Fruit fly (Drosophila melanogaster) whole organism, embryonic: ENCODE data around the gene CG7227.

Source experiments
- CG10209 ChIP-seq: fragments of 200-800 bp; sonication (Bioruptor generic); optimal IDR thresholded peaks from 3 replicates; lab custom pipeline; 2017; ENCODE audit warnings: missing biosample characterization, mild to moderate bottlenecking, missing genetic modification characterization, missing genetic modification reagents
- CG10366 ChIP-seq: fragments of 200-800 bp; sonication (Bioruptor generic); IDR thresholded peaks from 2 replicates; pipeline ENCODE4 v1.3.6; 2022; ENCODE audit warnings: missing biosample characterization, missing genetic modification characterization
- CG10462 ChIP-seq: fragments of 200-800 bp; sonication (Bioruptor generic); optimal IDR thresholded peaks from 2 replicates; lab custom pipeline; 2016; ENCODE audit warnings: missing biosample characterization, missing genetic modification characterization
- CG12219 ChIP-seq: fragments of 200-800 bp; sonication (Bioruptor generic); optimal IDR thresholded peaks from 3 replicates; lab custom pipeline; 2018; ENCODE audit warnings: missing biosample characterization, mild to moderate bottlenecking, missing genetic modification characterization
- CG12744 ChIP-seq: fragments of 200-800 bp; sonication (Bioruptor generic); optimal IDR thresholded peaks from 2 replicates; lab custom pipeline; 2016; ENCODE audit warnings: missing biosample characterization, missing genetic modification characterization
- CG17568 ChIP-seq: fragments of 200-800 bp; sonication (Bioruptor generic); optimal IDR thresholded peaks from 2 replicates; lab custom pipeline; 2018; ENCODE audit warnings: missing biosample characterization, mild to moderate bottlenecking, missing genetic modification characterization, moderate library complexity
- CG31441 ChIP-seq: fragments of 200-800 bp; sonication (Bioruptor generic); IDR thresholded peaks from 2 replicates; pipeline ENCODE4 v1.3.6; 2022; ENCODE audit warnings: missing biosample characterization, missing genetic modification characterization
- CG32532 ChIP-seq: fragments of 200-800 bp; sonication (Bioruptor generic); IDR thresholded peaks from 2 replicates; pipeline ENCODE4 v1.3.6; 2022; ENCODE audit warnings: missing biosample characterization, missing genetic modification characterization
- CG34224 ChIP-seq: fragments of 200-800 bp; sonication (Bioruptor generic); IDR thresholded peaks from 3 replicates; pipeline ENCODE4 v1.3.6; 2022; ENCODE audit warnings: missing biosample characterization, missing genetic modification characterization; ENCODE audit not compliant: partially characterized antibody
- CG3838 ChIP-seq: fragments of 200-800 bp; sonication (Bioruptor generic); optimal IDR thresholded peaks from 3 replicates; lab custom pipeline; 2016; ENCODE audit warnings: missing biosample characterization, missing genetic modification characterization
- CG4730 ChIP-seq: fragments of 200-800 bp; sonication (Bioruptor generic); IDR thresholded peaks from 2 replicates; pipeline ENCODE4 v1.3.6; 2022; ENCODE audit warnings: missing biosample characterization, missing genetic modification characterization
- CG6791 ChIP-seq: fragments of 200-800 bp; sonication (Bioruptor generic); IDR thresholded peaks from 3 replicates; pipeline ENCODE4 v1.3.6; 2022; ENCODE audit warnings: missing biosample characterization, missing genetic modification characterization; ENCODE audit not compliant: partially characterized antibody
- CG7839 ChIP-seq: fragments of 200-800 bp; sonication (Bioruptor generic); optimal IDR thresholded peaks from 3 replicates; lab custom pipeline; 2018; ENCODE audit warnings: missing biosample characterization, mild to moderate bottlenecking, missing genetic modification characterization, moderate library complexity
- CG7987 ChIP-seq: fragments of 200-800 bp; sonication (Bioruptor generic); optimal IDR thresholded peaks from 2 replicates; lab custom pipeline; 2018; ENCODE audit warnings: missing biosample characterization, mild to moderate bottlenecking, missing genetic modification characterization, moderate library complexity
- CoRest ChIP-seq: fragments of 200-800 bp; sonication (Bioruptor generic); optimal IDR thresholded peaks from 3 replicates; lab custom pipeline; 2018; ENCODE audit warnings: missing biosample characterization, mild to moderate bottlenecking, missing genetic modification characterization, moderate library complexity
- D ChIP-seq, 2 experiments: fragments of 200-800 bp in 1 of 2; fragments of >200 bp in 1 of 2; sonication (Bioruptor generic) in 1 of 2; optimal IDR thresholded peaks; 2 replicates in 1 of 2; 3 replicates in 1 of 2; lab custom pipeline; 2017; ENCODE audit warnings: mild to moderate bottlenecking in 1 of 2, missing biosample characterization in 1 of 2, missing genetic modification characterization in 1 of 2, missing genetic modification reagents in 1 of 2
- D19A ChIP-seq: fragments of 200-800 bp; optimal IDR thresholded peaks from 3 replicates; lab custom pipeline; 2019; ENCODE audit warnings: missing biosample characterization, mild to moderate bottlenecking, missing genetic modification characterization, moderate library complexity
- Deaf1 ChIP-seq: fragments of 200-800 bp; optimal IDR thresholded peaks from 3 replicates; lab custom pipeline; 2019; ENCODE audit warnings: missing biosample characterization, mild to moderate bottlenecking, missing genetic modification characterization, moderate library complexity
- Dref ChIP-seq: fragments of 200-800 bp; sonication (Bioruptor generic); IDR thresholded peaks from 2 replicates; pipeline ENCODE4 v1.3.6; 2022; ENCODE audit warnings: missing biosample characterization, missing genetic modification characterization
- HLHmδ ChIP-seq: fragments of 200-800 bp; sonication (Bioruptor generic); optimal IDR thresholded peaks from 2 replicates; lab custom pipeline; 2018; ENCODE audit warnings: missing biosample characterization, mild to moderate bottlenecking, missing genetic modification characterization, moderate library complexity
- Hr51 ChIP-seq, 2 experiments: fragments of 200-800 bp; sonication (Bioruptor generic); optimal IDR thresholded peaks; 2 replicates in 1 of 2; 3 replicates in 1 of 2; lab custom pipeline; 2016 to 2018; ENCODE audit warnings: missing biosample characterization in 2 of 2, missing genetic modification characterization in 2 of 2, mild to moderate bottlenecking in 1 of 2, moderate library complexity in 1 of 2
- Mes4 ChIP-seq: fragments of 200-800 bp; sonication (Bioruptor generic); optimal IDR thresholded peaks from 2 replicates; lab custom pipeline; 2016; ENCODE audit warnings: missing biosample characterization, missing genetic modification characterization
- Ptx1 ChIP-seq: fragments of 200-800 bp; sonication (Bioruptor generic); IDR thresholded peaks from 2 replicates; pipeline ENCODE4 v1.3.6; 2022; ENCODE audit warnings: missing biosample characterization, missing genetic modification characterization
- ase ChIP-seq: fragments of 200-800 bp; sonication (Bioruptor generic); IDR thresholded peaks from 3 replicates; pipeline ENCODE4 v1.3.6; 2022; ENCODE audit warnings: missing biosample characterization, missing genetic modification characterization
- caup ChIP-seq: fragments of 200-800 bp; sonication (Bioruptor generic); optimal IDR thresholded peaks from 3 replicates; lab custom pipeline; 2017; ENCODE audit warnings: missing biosample characterization, mild to moderate bottlenecking, missing genetic modification characterization, moderate library complexity; ENCODE audit not compliant: severe bottlenecking
- ci ChIP-seq: fragments of 200-800 bp; sonication (Bioruptor generic); IDR thresholded peaks from 3 replicates; pipeline ENCODE4 v1.3.6; 2022; ENCODE audit warnings: missing biosample characterization, missing genetic modification characterization
- danr ChIP-seq: fragments of 200-800 bp; sonication (Bioruptor generic); IDR thresholded peaks from 2 replicates; pipeline ENCODE4 v1.3.6; 2022; ENCODE audit warnings: missing biosample characterization, missing genetic modification characterization
- dimm ChIP-seq: fragments of 200-800 bp; sonication (Bioruptor generic); IDR thresholded peaks from 2 replicates; pipeline ENCODE4 v1.3.6; 2022; ENCODE audit warnings: missing biosample characterization, missing genetic modification characterization
- disco-r ChIP-seq: fragments of 200-800 bp; sonication (Bioruptor generic); optimal IDR thresholded peaks from 2 replicates; lab custom pipeline; 2016; ENCODE audit warnings: missing biosample characterization, missing genetic modification characterization
- dm ChIP-seq: fragments of 200-800 bp; sonication (Bioruptor generic); optimal IDR thresholded peaks from 3 replicates; lab custom pipeline; 2016; ENCODE audit warnings: missing biosample characterization, missing genetic modification characterization
- esg ChIP-seq: fragments of 200-800 bp; sonication (Bioruptor generic); conservative IDR thresholded peaks from 2 replicates; pipeline ENCODE4 v1.3.6; 2022; ENCODE audit warnings: missing biosample characterization, missing genetic modification characterization
- exex ChIP-seq: fragments of 200-800 bp; sonication (Bioruptor generic); optimal IDR thresholded peaks from 4 replicates; lab custom pipeline; 2018; ENCODE audit warnings: missing biosample characterization, mild to moderate bottlenecking, missing genetic modification characterization, moderate library complexity
- fd96Cb ChIP-seq: fragments of 200-800 bp; sonication (Bioruptor generic); optimal IDR thresholded peaks from 2 replicates; lab custom pipeline; 2018; ENCODE audit warnings: missing biosample characterization, mild to moderate bottlenecking, missing genetic modification characterization, moderate library complexity
- gcm ChIP-seq: fragments of 200-800 bp; sonication (Bioruptor generic); optimal IDR thresholded peaks from 2 replicates; lab custom pipeline; 2019; ENCODE audit warnings: missing biosample characterization, mild to moderate bottlenecking, missing genetic modification characterization, moderate library complexity
- ham ChIP-seq: fragments of 200-800 bp; sonication (Bioruptor generic); IDR thresholded peaks from 2 replicates; pipeline ENCODE4 v1.3.6; 2022; ENCODE audit warnings: missing biosample characterization, missing genetic modification characterization
- kah ChIP-seq: fragments of 200-800 bp; sonication (Bioruptor generic); optimal IDR thresholded peaks from 2 replicates; lab custom pipeline; 2018; ENCODE audit warnings: missing biosample characterization, mild to moderate bottlenecking, missing genetic modification characterization
- lbe ChIP-seq: fragments of 200-800 bp; sonication (Bioruptor generic); optimal IDR thresholded peaks from 2 replicates; lab custom pipeline; 2016; ENCODE audit warnings: missing biosample characterization, mild to moderate bottlenecking, missing genetic modification characterization
- maf-S ChIP-seq: fragments of 200-800 bp; sonication (Bioruptor generic); optimal IDR thresholded peaks from 2 replicates; lab custom pipeline; 2016; ENCODE audit warnings: missing biosample characterization, missing genetic modification characterization
- mirr ChIP-seq: fragments of 200-800 bp; sonication (Bioruptor generic); optimal IDR thresholded peaks from 3 replicates; lab custom pipeline; 2018; ENCODE audit warnings: missing biosample characterization, mild to moderate bottlenecking, missing genetic modification characterization
- nerfin-2 ChIP-seq: fragments of 200-800 bp; sonication (Bioruptor generic); IDR thresholded peaks from 2 replicates; pipeline ENCODE4 v1.3.6; 2022; ENCODE audit warnings: missing biosample characterization, missing genetic modification characterization; ENCODE audit not compliant: partially characterized antibody
- nom ChIP-seq: fragments of 200-800 bp; sonication (Bioruptor generic); optimal IDR thresholded peaks from 2 replicates; lab custom pipeline; 2017; ENCODE audit warnings: missing biosample characterization, missing genetic modification characterization, mild to moderate bottlenecking, moderate library complexity, missing genetic modification reagents
- pho ChIP-seq: fragments of 200-800 bp; sonication (Bioruptor generic); optimal IDR thresholded peaks from 2 replicates; lab custom pipeline; 2016; ENCODE audit warnings: missing biosample characterization, missing genetic modification characterization
- phol ChIP-seq: fragments of 200-800 bp; sonication (Bioruptor generic); optimal IDR thresholded peaks from 3 replicates; lab custom pipeline; 2018; ENCODE audit warnings: missing biosample characterization, mild to moderate bottlenecking, missing genetic modification characterization, moderate library complexity
- pros ChIP-seq: fragments of 200-800 bp; sonication (Bioruptor generic); optimal IDR thresholded peaks from 3 replicates; lab custom pipeline; 2019; ENCODE audit warnings: missing biosample characterization, mild to moderate bottlenecking, missing genetic modification characterization, moderate library complexity
- psq ChIP-seq: fragments of 200-800 bp; sonication (Bioruptor generic); optimal IDR thresholded peaks from 2 replicates; lab custom pipeline; 2017; ENCODE audit warnings: missing biosample characterization, missing genetic modification characterization
- scrt ChIP-seq: fragments of 200-800 bp; sonication (Bioruptor generic); optimal IDR thresholded peaks from 2 replicates; lab custom pipeline; 2018; ENCODE audit warnings: missing biosample characterization, mild to moderate bottlenecking, missing genetic modification characterization, moderate library complexity
- tin ChIP-seq: fragments of 200-800 bp; sonication (Bioruptor generic); optimal IDR thresholded peaks from 3 replicates; lab custom pipeline; 2016; ENCODE audit warnings: missing biosample characterization, missing genetic modification characterization
- yki ChIP-seq: fragments of >200 bp; optimal IDR thresholded peaks from 3 replicates; lab custom pipeline; 2018

CG7227 gene

dm6 chr2L:7991951-7992350, 6.0 kb downstream of the CG7227 start (continued):
- TF ChIP-seq fd96Cb (tag; lab: Kevin White, UChicago) (peak; percentile 7), CG12219 (GFP tag; lab: Kevin White, UChicago) (peak; percentile 9), Ptx1 (peak; percentile 50; the same call in 1 of the 2 replicates), CG12744 (GFP tag; lab: Kevin White, UChicago) (peak; percentile 13), yki (lab: Kevin White, UChicago) (no peak), phol (tag; lab: Kevin White, UChicago) (peak; percentile 4)

- TF ChIP-seq pros (peak; percentile 55), CG17568 (GFP tag; lab: Kevin White, UChicago) (no peak), caup (GFP tag; lab: Kevin White, UChicago) (no peak), Mes4 (GFP tag; lab: Kevin White, UChicago) (no peak), CG7839 (tag; lab: Kevin White, UChicago) (no peak), Deaf1 (tag; lab: Kevin White, UChicago) (peak; percentile 82), ase (GFP tag; lab: Robert Waterston, UW) (no peak), ham (GFP tag; lab: Robert Waterston, UW) (no peak), D19A (peak; percentile 48), psq (no peak), danr (no peak), CG34224 (GFP tag; lab: Robert Waterston, UW) (peak; percentile 32; the same call in 1 of the 3 replicates), D (optimal IDR thresholded peaks at IDR 0.05; lab: Kevin White, UChicago) (peak; percentile 61), D (GFP tag; optimal IDR thresholded peaks at IDR 0.05; lab: Kevin White, UChicago) (no peak), mirr (GFP tag; lab: Kevin White, UChicago) (no peak), yki (lab: Kevin White, UChicago) (peak; percentile 77), exex (peak; percentile 36), gcm (GFP tag; lab: Kevin White, UChicago) (peak; percentile 89), ci (GFP tag; lab: Robert Waterston, UW) (peak; percentile 40; the same call in 2 of the 3 replicates), tin (no peak), lbe (GFP tag; lab: Kevin White, UChicago) (no peak), CG6791 (peak; percentile 46; the same call in 2 of the 3 replicates), nerfin-2 (GFP tag; lab: Robert Waterston, UW) (no peak), esg (GFP tag; lab: Robert Waterston, UW) (no peak), dimm (no peak), CG31441 (GFP tag; lab: Robert Waterston, UW) (no peak), CG10462 (peak; percentile 69), CG10209 (GFP tag; lab: Kevin White, UChicago) (no peak), pho (GFP tag; lab: Kevin White, UChicago) (no peak), Hr51 (GFP tag; optimal IDR thresholded peaks at IDR 0.05; lab: Kevin White, UChicago) (no peak), disco-r (GFP tag; lab: Kevin White, UChicago) (no peak), dm (GFP tag; lab: Kevin White, UChicago) (peak; percentile 3), HLHmδ (GFP tag; lab: Kevin White, UChicago) (no peak), CoRest (tag; lab: Kevin White, UChicago) (no peak), CG4730 (GFP tag; lab: Robert Waterston, UW) (no peak), CG7987 (GFP tag; lab: Kevin White, UChicago) (no peak), CG3838 (GFP tag; lab: Kevin White, UChicago) (no peak), Dref (GFP tag; lab: Robert Waterston, UW) (no peak), scrt (GFP tag; lab: Kevin White, UChicago) (no peak), CG10366 (GFP tag; lab: Robert Waterston, UW) (no peak), CG32532 (0 out of 2 replicates have a peak, but pooled peaks have one; percentile 33), phol (tag; lab: Kevin White, UChicago) (no peak), maf-S (GFP tag; lab: Kevin White, UChicago) (no peak), nom (GFP tag; lab: Kevin White, UChicago) (peak; percentile 22), kah (peak; percentile 4)
These were observed 6.5 kb downstream of the CG7227 start for dm6 chr2L:7991391-7991876.
